Fruit fly (Drosophila melanogaster): ENCODE results near the gene Ork1.

Gene Ork1

dm6 chrX:10857376-10857775 lies 33.7 kb downstream of the Ork1 start, which contains the start of the genes sofe and CG2186 (continued):
- TF ChIP-seq Nf-YA (GFP tag; IDR thresholded peaks at IDR 0.05) (no peak), HHEX (GFP tag; optimal IDR thresholded peaks at IDR 0.05) (no peak), CG12219 (GFP tag; optimal IDR thresholded peaks at IDR 0.05) (no peak), CG15696 (tag; optimal IDR thresholded peaks at IDR 0.05) (peak; percentile 47), CG8281 (tag; optimal IDR thresholded peaks at IDR 0.05) (no peak), caup (GFP tag; optimal IDR thresholded peaks at IDR 0.05; ENCODE audit: severe bottlenecking) (peak; percentile 47), D19B (GFP tag; optimal IDR thresholded peaks at IDR 0.05) (no peak), ewg (GFP tag; optimal IDR thresholded peaks at IDR 0.05) (peak; percentile 15)

DNA sequence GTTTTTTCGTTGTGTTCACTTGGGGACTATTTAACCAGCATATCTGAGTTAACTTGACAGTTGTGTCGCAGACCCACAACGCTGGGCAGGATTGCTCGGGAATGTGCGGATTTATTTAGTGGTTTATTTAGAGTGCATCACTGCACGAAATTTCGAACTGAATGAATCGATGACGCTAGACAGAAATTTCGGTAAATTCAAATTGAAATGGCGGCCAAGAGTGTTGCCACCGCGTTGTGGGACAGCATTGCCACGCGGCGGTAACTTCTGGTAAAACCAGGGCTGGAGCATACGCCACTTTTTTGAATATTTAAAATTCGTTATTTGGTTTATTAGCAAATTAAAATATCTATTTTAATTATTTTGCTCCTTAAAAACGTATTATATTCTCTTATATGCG lies 36.4 kb downstream of the Ork1 start, which contains the start of gene feo:
Gene feo (minus strand): TSS at position 184 of the 400 bp plus-strand sequence.
- TF ChIP-seq CG13287 (GFP tag; IDR thresholded peaks at IDR 0.05; ENCODE audit: partially characterized antibody) (peak; percentile 38; the same call in 1 of the 2 replicates), CG18262 (tag; optimal IDR thresholded peaks at IDR 0.05) (no peak), CG2202 (tag; optimal IDR thresholded peaks at IDR 0.05) (no peak), CG12659 (GFP tag; optimal IDR thresholded peaks at IDR 0.05) (peak; percentile 21), tll (GFP tag; optimal IDR thresholded peaks at IDR 0.05) (no peak), dmrt11E (tag; optimal IDR thresholded peaks at IDR 0.05) (no peak), CG2712 (tag; optimal IDR thresholded peaks at IDR 0.05) (peak; percentile 1), CG11695 (GFP tag; IDR thresholded peaks at IDR 0.05) (no peak), Hr39 (optimal IDR thresholded peaks at IDR 0.05) (no peak), CG7372 (GFP tag; IDR thresholded peaks at IDR 0.05) (no peak), Adf1 (GFP tag; IDR thresholded peaks at IDR 0.05) (0 out of 2 replicates have a peak, but pooled peaks have one; percentile 7), CG9817 (tag; optimal IDR thresholded peaks at IDR 0.05) (no peak), scrt (GFP tag; optimal IDR thresholded peaks at IDR 0.05) (no peak), Scr (GFP tag; IDR thresholded peaks at IDR 0.05; ENCODE audit: partially characterized antibody) (0 out of 2 replicates have a peak, but pooled peaks have one; percentile 20), CG32772 (GFP tag; IDR thresholded peaks at IDR 0.05) (no peak), Myb (GFP tag; optimal IDR thresholded peaks at IDR 0.05) (peak; percentile 95), Elba2 (GFP tag; optimal IDR thresholded peaks at IDR 0.05) (peak; percentile 9), YL-1 (GFP tag; optimal IDR thresholded peaks at IDR 0.05) (peak; percentile 63), CG30020 (tag; optimal IDR thresholded peaks at IDR 0.05) (peak; percentile 12), pzg (GFP tag; optimal IDR thresholded peaks at IDR 0.05) (peak; percentile 78), vnd (GFP tag; IDR thresholded peaks at IDR 0.05; ENCODE audit: partially characterized antibody) (no peak), CG9797 (GFP tag; optimal IDR thresholded peaks at IDR 0.05) (peak; percentile 4), CG34224 (GFP tag; IDR thresholded peaks at IDR 0.05; ENCODE audit: partially characterized antibody) (no peak), CG30403 (GFP tag; optimal IDR thresholded peaks at IDR 0.05) (peak; percentile 23), salm (tag; optimal IDR thresholded peaks at IDR 0.05) (no peak), dpn (GFP tag; optimal IDR thresholded peaks at IDR 0.05) (no peak), CG12391 (tag; optimal IDR thresholded peaks at IDR 0.05) (peak; percentile 22), CG4617 (GFP tag; optimal IDR thresholded peaks at IDR 0.05; ENCODE audit: borderline replicate concordance) (no peak), Ets97D (GFP tag; optimal IDR thresholded peaks at IDR 0.05) (peak; percentile 30), zen (tag; optimal IDR thresholded peaks at IDR 0.05) (peak; percentile 6), pfk (GFP tag; optimal IDR thresholded peaks at IDR 0.05) (no peak), CG1792 (GFP tag; optimal IDR thresholded peaks at IDR 0.05) (no peak), CkIIα-i1 (GFP tag; IDR thresholded peaks at IDR 0.05) (no peak), Six4 (GFP tag; optimal IDR thresholded peaks at IDR 0.05) (no peak), sens (GFP tag) (peak; percentile 32), CG10267 (tag; optimal IDR thresholded peaks at IDR 0.05) (peak; percentile 66), Dp (GFP tag; optimal IDR thresholded peaks at IDR 0.05) (peak; percentile 92), stwl (tag; optimal IDR thresholded peaks at IDR 0.05) (peak; percentile 39), insv (GFP tag; optimal IDR thresholded peaks at IDR 0.05) (peak in 1 of 2 experiments; percentile 4), ab (GFP tag; optimal IDR thresholded peaks at IDR 0.05) (no peak), Fer1 (GFP tag; optimal IDR thresholded peaks at IDR 0.05) (peak; percentile 7)

Data from whole organism, embryonic.